Worm (Caenorhabditis elegans) whole organism, young adult: ENCODE measurements around the gene nuaf-3.

Source experiments
- B0261.1 ChIP-seq: sonication (generic microtip); optimal IDR thresholded peaks from 2 replicates; lab custom pipeline; 2016; ENCODE audit warnings: mild to moderate bottlenecking, missing genetic modification characterization, moderate library complexity, missing compliant biosample characterization
- B0336.3 ChIP-seq: fragments of 200-800 bp; sonication (Bioruptor generic); IDR thresholded peaks from 2 replicates; pipeline ENCODE4 v1.3.6; 2022; ENCODE audit warnings: missing genetic modification characterization, missing compliant biosample characterization
- C17E4.6 ChIP-seq: fragments of 200-800 bp; sonication (Bioruptor generic); IDR thresholded peaks from 2 replicates; pipeline ENCODE4 v1.3.6; 2022; ENCODE audit warnings: missing genetic modification reagents, missing genetic modification characterization, missing compliant biosample characterization
- D2030.7 ChIP-seq: fragments of 200-800 bp; sonication (Bioruptor generic); IDR thresholded peaks from 2 replicates; pipeline ENCODE4 v1.3.6; 2022; ENCODE audit warnings: missing genetic modification reagents, missing genetic modification characterization, missing compliant biosample characterization
- F10E7.11 ChIP-seq: sonication (generic microtip); optimal IDR thresholded peaks from 2 replicates; lab custom pipeline; 2017; ENCODE audit warnings: mild to moderate bottlenecking, missing genetic modification characterization, moderate library complexity, missing compliant biosample characterization
- F57A8.1 ChIP-seq: fragments of 200-800 bp; sonication (Bioruptor generic); optimal IDR thresholded peaks from 2 replicates; lab custom pipeline; 2018; ENCODE audit warnings: mild to moderate bottlenecking, missing genetic modification characterization, moderate library complexity, missing compliant biosample characterization
- F57C9.4 ChIP-seq: sonication (generic microtip); optimal IDR thresholded peaks from 2 replicates; lab custom pipeline; 2017; ENCODE audit warnings: mild to moderate bottlenecking, missing genetic modification characterization, missing compliant biosample characterization
- Y56A3A.18 ChIP-seq: fragments of 200-800 bp; sonication (Bioruptor generic); IDR thresholded peaks from 2 replicates; pipeline ENCODE4 v1.3.6; 2022; ENCODE audit warnings: missing genetic modification reagents, missing genetic modification characterization, missing compliant biosample characterization
- Y79H2A.3 ChIP-seq: fragments of 200-800 bp; sonication (Bioruptor generic); conservative IDR thresholded peaks from 2 replicates; pipeline ENCODE4 v1.3.6; 2022; ENCODE audit warnings: missing genetic modification reagents, missing genetic modification characterization, missing compliant biosample characterization
- ama-1 ChIP-seq, 3 experiments: fragments of 150-350 bp in 1 of 3; sonication (generic microtip) in 2 of 3; optimal IDR thresholded peaks; 2 replicates each; lab custom pipeline; 2014 to 2018; ENCODE audit warnings: missing biosample characterization in 2 of 3, missing genetic modification characterization in 2 of 3, missing genetic modification reagents in 2 of 3
- aptf-2 ChIP-seq: fragments of 200-800 bp; sonication (Bioruptor generic); conservative IDR thresholded peaks from 2 replicates; pipeline ENCODE4 v1.3.6; 2022; ENCODE audit warnings: missing genetic modification reagents, missing genetic modification characterization, missing compliant biosample characterization
- athp-1 ChIP-seq: sonication (generic microtip); optimal IDR thresholded peaks from 2 replicates; lab custom pipeline; 2017; ENCODE audit warnings: mild to moderate bottlenecking, missing genetic modification characterization, missing compliant biosample characterization
- ccch-3 ChIP-seq: fragments of 200-800 bp; sonication (Bioruptor generic); optimal IDR thresholded peaks from 2 replicates; lab custom pipeline; 2018; ENCODE audit warnings: mild to moderate bottlenecking, missing genetic modification characterization, missing compliant biosample characterization
- cebp-1 ChIP-seq, 2 experiments: fragments of 200-800 bp in 1 of 2; sonication (Bioruptor generic) in 1 of 2; sonication (generic microtip) in 1 of 2; IDR thresholded peaks in 1 of 2; optimal IDR thresholded peaks in 1 of 2; 2 replicates each; pipeline versions ENCODE4 v1.3.6 to Lab custom; 2017 to 2022; ENCODE audit warnings: missing compliant biosample characterization in 2 of 2, missing genetic modification characterization in 2 of 2, mild to moderate bottlenecking in 1 of 2, missing genetic modification reagents in 1 of 2, moderate library complexity in 1 of 2
- ceh-100 ChIP-seq: fragments of 200-800 bp; sonication (Bioruptor generic); IDR thresholded peaks from 2 replicates; pipeline ENCODE4 v1.3.6; 2022; ENCODE audit warnings: missing genetic modification reagents, missing genetic modification characterization, missing compliant biosample characterization
- ceh-27 ChIP-seq: fragments of 200-800 bp; sonication (Bioruptor generic); optimal IDR thresholded peaks from 2 replicates; lab custom pipeline; 2018; ENCODE audit warnings: mild to moderate bottlenecking, missing genetic modification characterization, moderate library complexity, missing compliant biosample characterization
- ceh-40 ChIP-seq: fragments of 200-800 bp; sonication (Bioruptor generic); IDR thresholded peaks from 2 replicates; pipeline ENCODE4 v1.3.6; 2022; ENCODE audit warnings: missing genetic modification characterization, missing compliant biosample characterization
- dpff-1 ChIP-seq: sonication (generic microtip); optimal IDR thresholded peaks from 2 replicates; lab custom pipeline; 2017; ENCODE audit warnings: mild to moderate bottlenecking, missing genetic modification characterization, missing compliant biosample characterization
- egl-18 ChIP-seq: fragments of 200-800 bp; sonication (Bioruptor generic); IDR thresholded peaks from 2 replicates; pipeline ENCODE4 v1.3.6; 2022; ENCODE audit warnings: missing genetic modification reagents, missing genetic modification characterization, missing compliant biosample characterization
- egrh-3 ChIP-seq: fragments of 200-800 bp; sonication (Bioruptor generic); IDR thresholded peaks from 2 replicates; pipeline ENCODE4 v1.3.6; 2022; ENCODE audit warnings: missing genetic modification reagents, missing genetic modification characterization, missing compliant biosample characterization
- fkh-3 ChIP-seq: sonication (generic microtip); optimal IDR thresholded peaks from 2 replicates; lab custom pipeline; 2016; ENCODE audit warnings: mild to moderate bottlenecking, missing genetic modification characterization, missing compliant biosample characterization
- hmg-1.2 ChIP-seq: fragments of 200-800 bp; sonication (Bioruptor generic); IDR thresholded peaks from 2 replicates; pipeline ENCODE4 v1.3.6; 2022; ENCODE audit warnings: missing genetic modification reagents, missing genetic modification characterization, missing compliant biosample characterization
- hrde-1 ChIP-seq: sonication (generic microtip); optimal IDR thresholded peaks from 2 replicates; lab custom pipeline; 2016; ENCODE audit warnings: missing genetic modification characterization, mild to moderate bottlenecking, missing compliant biosample characterization, moderate library complexity, missing genotype, missing genetic modification reagents, borderline replicate concordance
- hsf-1 ChIP-seq: fragments of 200-800 bp; sonication (Bioruptor generic); IDR thresholded peaks from 2 replicates; pipeline ENCODE4 v1.3.6; 2022; ENCODE audit warnings: missing genetic modification reagents, missing genetic modification characterization, missing compliant biosample characterization
- let-526 ChIP-seq: fragments of 200-800 bp; sonication (Bioruptor generic); IDR thresholded peaks from 2 replicates; pipeline ENCODE4 v1.3.6; 2022; ENCODE audit warnings: missing genetic modification reagents, missing genetic modification characterization, missing compliant biosample characterization
- let-607 ChIP-seq, 2 experiments: fragments of 200-800 bp in 1 of 2; sonication (Bioruptor generic) in 1 of 2; sonication (generic microtip) in 1 of 2; optimal IDR thresholded peaks; 2 replicates each; lab custom pipeline; 2016 to 2018; ENCODE audit warnings: mild to moderate bottlenecking in 2 of 2, missing compliant biosample characterization in 2 of 2, missing genetic modification characterization in 2 of 2, moderate library complexity in 2 of 2, missing genotype in 1 of 2
- lin-26 ChIP-seq: fragments of 200-800 bp; sonication (Bioruptor generic); IDR thresholded peaks from 2 replicates; pipeline ENCODE4 v1.3.6; 2022; ENCODE audit warnings: missing genetic modification reagents, missing genetic modification characterization, missing compliant biosample characterization
- lin-40 ChIP-seq: sonication (generic microtip); optimal IDR thresholded peaks from 2 replicates; lab custom pipeline; 2016; ENCODE audit warnings: missing genetic modification characterization, mild to moderate bottlenecking, missing compliant biosample characterization, missing genotype, missing genetic modification reagents
- lir-1 ChIP-seq: fragments of 200-800 bp; sonication (Bioruptor generic); conservative IDR thresholded peaks from 2 replicates; pipeline ENCODE4 v1.3.6; 2022; ENCODE audit warnings: missing genetic modification reagents, missing genetic modification characterization, missing compliant biosample characterization
- lsl-1 ChIP-seq: fragments of 200-800 bp; sonication (Bioruptor generic); optimal IDR thresholded peaks from 2 replicates; lab custom pipeline; 2018; ENCODE audit warnings: mild to moderate bottlenecking, missing genetic modification characterization, moderate library complexity, missing compliant biosample characterization
- madf-10 ChIP-seq: sonication (generic microtip); optimal IDR thresholded peaks from 2 replicates; lab custom pipeline; 2016; ENCODE audit warnings: mild to moderate bottlenecking, missing genetic modification characterization, missing compliant biosample characterization
- nfyb-1 ChIP-seq: fragments of 200-800 bp; sonication (Bioruptor generic); IDR thresholded peaks from 2 replicates; pipeline ENCODE4 v1.3.6; 2022; ENCODE audit warnings: missing genetic modification reagents, missing genetic modification characterization, missing compliant biosample characterization
- rec-8 ChIP-seq, 2 experiments: sonication (generic microtip); optimal IDR thresholded peaks; 2 replicates each; lab custom pipeline; 2016; ENCODE audit warnings: mild to moderate bottlenecking in 2 of 2, missing genetic modification characterization in 2 of 2, missing genetic modification reagents in 2 of 2, missing genotype in 2 of 2, missing biosample characterization in 1 of 2, missing compliant biosample characterization in 1 of 2, moderate library complexity in 1 of 2
- repo-1 ChIP-seq: sonication (generic microtip); optimal IDR thresholded peaks from 2 replicates; lab custom pipeline; 2017; ENCODE audit warnings: mild to moderate bottlenecking, missing genetic modification characterization, missing compliant biosample characterization
- sdz-38 ChIP-seq: sonication (generic microtip); optimal IDR thresholded peaks from 2 replicates; lab custom pipeline; 2016; ENCODE audit warnings: missing genotype, missing genetic modification characterization, missing compliant biosample characterization
- snpc-1.1 ChIP-seq: sonication (generic microtip); optimal IDR thresholded peaks from 2 replicates; lab custom pipeline; 2017; ENCODE audit warnings: missing genetic modification characterization, mild to moderate bottlenecking, missing compliant biosample characterization, antibody characterized with exemption, moderate library complexity, missing genotype, missing genetic modification reagents; ENCODE audit not compliant: insufficient read depth
- snpc-1.3 ChIP-seq: sonication (generic microtip); optimal IDR thresholded peaks from 2 replicates; lab custom pipeline; 2017; ENCODE audit warnings: missing genetic modification characterization, mild to moderate bottlenecking, missing compliant biosample characterization, antibody characterized with exemption, moderate library complexity, missing genotype, missing genetic modification reagents; ENCODE audit not compliant: insufficient read depth
- snpc-3.4 ChIP-seq: sonication (generic microtip); optimal IDR thresholded peaks from 2 replicates; lab custom pipeline; 2017; ENCODE audit warnings: missing genetic modification characterization, mild to moderate bottlenecking, missing compliant biosample characterization, antibody characterized with exemption, moderate library complexity, missing genotype, missing genetic modification reagents
- somi-1 ChIP-seq: fragments of 200-800 bp; sonication (Bioruptor generic); optimal IDR thresholded peaks from 2 replicates; lab custom pipeline; 2018; ENCODE audit warnings: mild to moderate bottlenecking, missing genetic modification characterization, missing compliant biosample characterization
- sptf-2 ChIP-seq: fragments of 200-800 bp; sonication (Bioruptor generic); optimal IDR thresholded peaks from 2 replicates; lab custom pipeline; 2018; ENCODE audit warnings: mild to moderate bottlenecking, missing genetic modification characterization, missing compliant biosample characterization
- tbp1 ChIP-seq: fragments of 200-800 bp; sonication (Bioruptor generic); optimal IDR thresholded peaks from 2 replicates; lab custom pipeline; 2018; ENCODE audit warnings: mild to moderate bottlenecking, missing genetic modification characterization, missing compliant biosample characterization
- tlf-1 ChIP-seq: fragments of 200-800 bp; sonication (Bioruptor generic); optimal IDR thresholded peaks from 2 replicates; lab custom pipeline; 2018; ENCODE audit warnings: mild to moderate bottlenecking, missing genetic modification characterization, missing compliant biosample characterization
- xnd-1 ChIP-seq: sonication (generic microtip); optimal IDR thresholded peaks from 2 replicates; lab custom pipeline; 2016; ENCODE audit warnings: missing genotype, missing genetic modification reagents, missing genetic modification characterization, missing compliant biosample characterization
- zim-3 ChIP-seq: sonication (generic microtip); optimal IDR thresholded peaks from 2 replicates; lab custom pipeline; 2017; ENCODE audit warnings: mild to moderate bottlenecking, missing genetic modification characterization, moderate library complexity, missing compliant biosample characterization
- ztf-26 ChIP-seq: sonication (generic microtip); optimal IDR thresholded peaks from 2 replicates; lab custom pipeline; 2017; ENCODE audit warnings: missing genetic modification characterization, missing compliant biosample characterization

Gene nuaf-3

ce11 chrIV:11146962-11147470 lies 37.1 kb upstream of the nuaf-3 start, which contains the start of gene pigq-1:
Gene pigq-1 (minus strand): TSS chrIV:11147247.
- 0 out of 2 replicates have a peak, but pooled peaks have one; percentile 67 for TF ChIP-seq hsf-1 (GFP tag; lab: Robert Waterston, UW)
- peak; percentile 80 for TF ChIP-seq tlf-1
- TF ChIP-seq snpc-1.1: peak; percentile 51
- peak; percentile 71; the same call in 1 of the 2 replicates for TF ChIP-seq nfyb-1 (GFP tag; lab: Robert Waterston, UW)
- TF ChIP-seq somi-1 (GFP tag; lab: Kevin White, UChicago): peak; percentile 14
- peak; percentile 38 for TF ChIP-seq lin-40 (tag; lab: Kevin White, UChicago)
- TF ChIP-seq tbp1 (GFP tag; lab: Kevin White, UChicago): peak; percentile 34
- TF ChIP-seq F10E7.11 (tag; lab: Kevin White, UChicago): peak; percentile 37
- TF ChIP-seq ama-1 (optimal IDR thresholded peaks at IDR 0.05; lab: Kevin White, UChicago): peak; percentile 90
- no peak for TF ChIP-seq ama-1 (GFP tag; optimal IDR thresholded peaks at IDR 0.05; lab: Kevin White, UChicago)
- TF ChIP-seq cebp-1 (GFP tag; IDR thresholded peaks at IDR 0.05; lab: Robert Waterston, UW): no peak
- TF ChIP-seq cebp-1 (tag; optimal IDR thresholded peaks at IDR 0.05; lab: Kevin White, UChicago): peak; percentile 35
- peak; percentile 38 for TF ChIP-seq zim-3 (tag; lab: Kevin White, UChicago)
- TF ChIP-seq ceh-27 (GFP tag; lab: Kevin White, UChicago): no peak
- peak; percentile 19 to 39 for TF ChIP-seq rec-8 (tag; optimal IDR thresholded peaks at IDR 0.05; lab: Kevin White, UChicago)
- TF ChIP-seq hrde-1 (tag; lab: Kevin White, UChicago): peak; percentile 90
- TF ChIP-seq aptf-2 (GFP tag; lab: Robert Waterston, UW): no peak
- TF ChIP-seq egl-18 (GFP tag; lab: Robert Waterston, UW): no peak
- no peak for TF ChIP-seq sptf-2 (GFP tag; lab: Kevin White, UChicago)
- TF ChIP-seq F57A8.1 (GFP tag; lab: Kevin White, UChicago): no peak
- 0 out of 2 replicates have a peak, but pooled peaks have one; percentile 25 for TF ChIP-seq ceh-100 (GFP tag; lab: Robert Waterston, UW)
- TF ChIP-seq let-526 (GFP tag; lab: Robert Waterston, UW): no peak
- TF ChIP-seq lin-26 (GFP tag; lab: Robert Waterston, UW): peak; percentile 63
- 0 out of 2 replicates have a peak, but pooled peaks have one; percentile 6 for TF ChIP-seq C17E4.6 (GFP tag; lab: Robert Waterston, UW)
- peak; percentile 72 for TF ChIP-seq snpc-1.3
- TF ChIP-seq xnd-1 (tag; lab: Kevin White, UChicago): peak; percentile 28
- peak; percentile 78 for TF ChIP-seq repo-1
- TF ChIP-seq snpc-3.4 (tag; lab: Kevin White, UChicago): peak; percentile 68
- TF ChIP-seq Y56A3A.18 (GFP tag; lab: Robert Waterston, UW): peak; percentile 71; the same call in 1 of the 2 replicates
- no peak for TF ChIP-seq ceh-40 (GFP tag; lab: Robert Waterston, UW)
- peak; percentile 4 for TF ChIP-seq lsl-1 (GFP tag; lab: Kevin White, UChicago)
- TF ChIP-seq B0261.1 (tag; lab: Kevin White, UChicago): no peak
- peak; percentile 80 for TF ChIP-seq F57C9.4
- TF ChIP-seq lir-1: no peak
- TF ChIP-seq dpff-1 (tag; lab: Kevin White, UChicago): peak; percentile 95
- TF ChIP-seq sdz-38 (tag; lab: Kevin White, UChicago): no peak
- TF ChIP-seq fkh-3 (tag; lab: Kevin White, UChicago): peak; percentile 86
- no peak for TF ChIP-seq hmg-1.2 (GFP tag; lab: Robert Waterston, UW)
- no peak for TF ChIP-seq egrh-3 (GFP tag; lab: Robert Waterston, UW)
- peak; percentile 39 for TF ChIP-seq ztf-26 (tag; lab: Kevin White, UChicago)
- 0 out of 2 replicates have a peak, but pooled peaks have one; percentile 19 for TF ChIP-seq D2030.7 (GFP tag; lab: Robert Waterston, UW)
- TF ChIP-seq athp-1: peak; percentile 52
- TF ChIP-seq let-607 (tag; optimal IDR thresholded peaks at IDR 0.05; lab: Kevin White, UChicago): peak in 1 of 2 experiments; percentile 34
- TF ChIP-seq madf-10 (tag; lab: Kevin White, UChicago): peak; percentile 33
- peak; percentile 81; the same call in 1 of the 2 replicates for TF ChIP-seq B0336.3
- no peak for TF ChIP-seq ccch-3 (GFP tag; lab: Kevin White, UChicago)
- TF ChIP-seq Y79H2A.3 (GFP tag; lab: Robert Waterston, UW): no peak
